Fruit fly (Drosophila melanogaster) whole organism, wandering third instar larva: ENCODE results near the gene Pcif1.

Experiments
- Abd-B ChIP-seq: fragments of >200 bp; optimal IDR thresholded peaks from 2 replicates; lab custom pipeline; 2017; ENCODE audit warnings: missing biosample characterization, missing genetic modification characterization
- Dfd ChIP-seq: fragments of >200 bp; optimal IDR thresholded peaks from 2 replicates; lab custom pipeline; 2017; ENCODE audit warnings: missing biosample characterization, missing genetic modification characterization
- Dif ChIP-seq: fragments of 200-275, 200-300 bp; sonication (Bioruptor generic); optimal IDR thresholded peaks from 2 replicates; lab custom pipeline; 2018; ENCODE audit warnings: missing biosample characterization, missing genetic modification characterization; ENCODE audit not compliant: partially characterized antibody
- HLH106 ChIP-seq: fragments of 200-800 bp; optimal IDR thresholded peaks from 3 replicates; lab custom pipeline; 2019; ENCODE audit warnings: missing biosample characterization, mild to moderate bottlenecking, missing genetic modification characterization, moderate library complexity
- Hnf4 ChIP-seq: fragments of 200-800 bp; sonication (Bioruptor generic); optimal IDR thresholded peaks from 2 replicates; lab custom pipeline; 2016; ENCODE audit warnings: missing biosample characterization, mild to moderate bottlenecking, missing genetic modification characterization
- Hr78 ChIP-seq: fragments of >200 bp; optimal IDR thresholded peaks from 2 replicates; lab custom pipeline; 2017; ENCODE audit warnings: missing biosample characterization, missing genetic modification characterization
- Hr83 ChIP-seq: fragments of 200-300 bp; sonication (Bioruptor generic); optimal IDR thresholded peaks from 2 replicates; lab custom pipeline; 2016; ENCODE audit warnings: missing biosample characterization, mild to moderate bottlenecking, missing genetic modification characterization, moderate library complexity; ENCODE audit not compliant: poor library complexity, severe bottlenecking
- Jra ChIP-seq: sonication (Bioruptor generic); optimal IDR thresholded peaks from 2 replicates; lab custom pipeline; 2016; ENCODE audit warnings: missing biosample characterization, missing genetic modification characterization
- Rel ChIP-seq, 2 experiments: fragments of 200-800 bp; sonication (Bioruptor generic) in 1 of 2; optimal IDR thresholded peaks; 2 replicates in 1 of 2; 3 replicates in 1 of 2; lab custom pipeline; 2016 to 2019; ENCODE audit warnings: mild to moderate bottlenecking in 2 of 2, missing biosample characterization in 2 of 2, missing genetic modification characterization in 2 of 2, moderate library complexity in 1 of 2
- br ChIP-seq: fragments of 200-800 bp; sonication (Bioruptor generic); optimal IDR thresholded peaks from 2 replicates; lab custom pipeline; 2016; ENCODE audit warnings: missing biosample characterization, missing genetic modification characterization
- brk ChIP-seq: fragments of 200-800 bp; sonication (Bioruptor generic); optimal IDR thresholded peaks from 2 replicates; lab custom pipeline; 2016; ENCODE audit warnings: missing biosample characterization, mild to moderate bottlenecking, missing genetic modification characterization
- dl ChIP-seq, 2 experiments: fragments of 175-275, 200-275 bp in 1 of 2; fragments of 200-275 bp in 1 of 2; sonication (Bioruptor generic); optimal IDR thresholded peaks; lab custom pipeline; 2018; ENCODE audit warnings: mild to moderate bottlenecking in 2 of 2, missing biosample characterization in 2 of 2, missing genetic modification characterization in 2 of 2, moderate library complexity in 2 of 2; ENCODE audit not compliant: partially characterized antibody in 2 of 2, insufficient read depth in 1 of 2
- dmrt93B ChIP-seq: fragments of 200-800 bp; sonication (Bioruptor generic); optimal IDR thresholded peaks from 2 replicates; lab custom pipeline; 2018; ENCODE audit warnings: missing biosample characterization, mild to moderate bottlenecking, missing genetic modification characterization
- dsf ChIP-seq: sonication (Bioruptor generic); optimal IDR thresholded peaks from 2 replicates; lab custom pipeline; 2016; ENCODE audit warnings: missing biosample characterization, missing genetic modification characterization, borderline replicate concordance
- ey ChIP-seq: fragments of 200-800 bp; sonication (Bioruptor generic); optimal IDR thresholded peaks from 2 replicates; lab custom pipeline; 2016; ENCODE audit warnings: missing biosample characterization, missing genetic modification characterization
- foxo ChIP-seq, 2 experiments: fragments of 200-800 bp; sonication (Bioruptor generic); optimal IDR thresholded peaks; 2 replicates in 1 of 2; 3 replicates in 1 of 2; lab custom pipeline; 2016 to 2017; ENCODE audit warnings: missing biosample characterization in 2 of 2, missing genetic modification characterization in 2 of 2
- h ChIP-seq: fragments of 200-800 bp; sonication (Bioruptor generic); optimal IDR thresholded peaks from 3 replicates; lab custom pipeline; 2016; ENCODE audit warnings: missing biosample characterization, mild to moderate bottlenecking, missing genetic modification characterization
- jim ChIP-seq: fragments of 175-275, 200-325 bp; sonication (Bioruptor generic); optimal IDR thresholded peaks from 2 replicates; lab custom pipeline; 2016; ENCODE audit warnings: missing biosample characterization, mild to moderate bottlenecking, missing genetic modification characterization
- lola ChIP-seq: fragments of >200 bp; optimal IDR thresholded peaks from 2 replicates; lab custom pipeline; 2017; ENCODE audit warnings: missing biosample characterization, missing genetic modification characterization
- pan ChIP-seq: fragments of >200 bp; optimal IDR thresholded peaks from 2 replicates; lab custom pipeline; 2017
- rgr ChIP-seq: fragments of 200-800 bp; sonication (Bioruptor generic); optimal IDR thresholded peaks from 3 replicates; lab custom pipeline; 2016; ENCODE audit warnings: missing biosample characterization, mild to moderate bottlenecking, missing genetic modification characterization
- sage ChIP-seq: fragments of 200-800 bp; sonication (Bioruptor generic); optimal IDR thresholded peaks from 2 replicates; lab custom pipeline; 2016; ENCODE audit warnings: missing biosample characterization, mild to moderate bottlenecking, missing genetic modification characterization
- sv ChIP-seq: fragments of 200-800 bp; sonication (Bioruptor generic); optimal IDR thresholded peaks from 3 replicates; lab custom pipeline; 2016; ENCODE audit warnings: missing biosample characterization, missing genetic modification characterization
- tai ChIP-seq: sonication (Bioruptor generic); optimal IDR thresholded peaks from 2 replicates; lab custom pipeline; 2016; ENCODE audit warnings: missing biosample characterization, missing genetic modification characterization
- usp ChIP-seq: fragments of >200 bp; optimal IDR thresholded peaks from 2 replicates; lab custom pipeline; 2017; ENCODE audit warnings: missing biosample characterization, missing genetic modification characterization
- woc ChIP-seq: sonication (Bioruptor generic); optimal IDR thresholded peaks from 2 replicates; lab custom pipeline; 2016; ENCODE audit warnings: missing biosample characterization, mild to moderate bottlenecking, missing genetic modification characterization

The Pcif1 gene

dm6 chr3L:20736266-20736665 is 49.7 kb downstream of the Pcif1 start:
- TF ChIP-seq foxo (GFP tag; optimal IDR thresholded peaks at IDR 0.05; lab: Kevin White, UChicago) (no peak), rgr (peak; percentile 11), Dfd (no peak), Jra (GFP tag; lab: Kevin White, UChicago) (no peak)

DNA sequence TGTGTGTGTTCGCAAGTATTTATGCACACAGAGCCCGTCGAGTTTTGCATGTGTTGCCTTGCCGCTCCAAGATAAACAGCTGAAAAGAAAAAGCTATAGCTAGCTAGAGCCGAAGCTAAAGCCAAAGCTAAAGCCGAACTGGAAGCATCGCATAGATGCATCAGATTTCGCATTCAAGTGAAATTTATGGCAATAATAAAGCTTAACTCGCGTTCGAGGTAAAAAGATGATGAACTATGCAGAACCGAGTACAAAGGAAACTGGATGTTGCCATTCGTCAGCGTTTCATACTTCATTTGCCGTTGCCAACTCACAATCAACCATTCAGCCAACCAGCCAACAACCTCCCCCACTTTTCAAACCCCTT is 51.8 kb downstream of the Pcif1 start:
- TF ChIP-seq dsf (GFP tag; lab: Kevin White, UChicago) (no peak), Hr78 (GFP tag; lab: Kevin White, UChicago) (no peak), Dif (GFP tag; lab: Kevin White, UChicago) (no peak), h (GFP tag; lab: Kevin White, UChicago) (no peak), brk (GFP tag; lab: Kevin White, UChicago) (no peak), rgr (no peak), sv (GFP tag; lab: Kevin White, UChicago) (no peak), pan (lab: Kevin White, UChicago) (no peak), tai (GFP tag; lab: Kevin White, UChicago) (no peak)

dm6 chr3L:20733530-20734257 is 52.3 kb downstream of the Pcif1 start:
- no peak for TF ChIP-seq rgr
- TF ChIP-seq sage (GFP tag; lab: Kevin White, UChicago) = no peak
- no peak for TF ChIP-seq Hnf4
- no peak for TF ChIP-seq pan (lab: Kevin White, UChicago)
- TF ChIP-seq Dif (GFP tag; lab: Kevin White, UChicago) = peak; percentile 54
- TF ChIP-seq br (GFP tag; lab: Kevin White, UChicago) = no peak
- peak; percentile 16 for TF ChIP-seq Hr83 (GFP tag; lab: Kevin White, UChicago)
- no peak for TF ChIP-seq lola (GFP tag; lab: Kevin White, UChicago)
- TF ChIP-seq dmrt93B (GFP tag; lab: Kevin White, UChicago) = no peak
- no peak for TF ChIP-seq Abd-B (GFP tag; lab: Kevin White, UChicago)
- no peak for TF ChIP-seq woc (GFP tag; lab: Kevin White, UChicago)
- no peak for TF ChIP-seq usp (GFP tag; lab: Kevin White, UChicago)
- no peak for TF ChIP-seq Dfd
- TF ChIP-seq ey (GFP tag; lab: Kevin White, UChicago) = peak; percentile 2
- peak in 1 of 2 experiments; percentile 74 for TF ChIP-seq dl (GFP tag; optimal IDR thresholded peaks at IDR 0.05; lab: Kevin White, UChicago; ENCODE audit: insufficient read depth in 1 of 2, partially characterized antibody in 2 of 2)
- no peak for TF ChIP-seq Jra (GFP tag; lab: Kevin White, UChicago)
- no peak for TF ChIP-seq brk (GFP tag; lab: Kevin White, UChicago)
- no peak for TF ChIP-seq Rel (GFP tag; optimal IDR thresholded peaks at IDR 0.05; lab: Kevin White, UChicago)
- TF ChIP-seq Rel (tag; optimal IDR thresholded peaks at IDR 0.05; lab: Kevin White, UChicago) = peak; percentile 26
- no peak for TF ChIP-seq jim (GFP tag; lab: Kevin White, UChicago)
- TF ChIP-seq HLH106 (tag; lab: Kevin White, UChicago) = peak; percentile 1
- no peak for TF ChIP-seq foxo (GFP tag; optimal IDR thresholded peaks at IDR 0.05; lab: Kevin White, UChicago)
- TF ChIP-seq, all 38 proteins: peak for 6

DNA sequence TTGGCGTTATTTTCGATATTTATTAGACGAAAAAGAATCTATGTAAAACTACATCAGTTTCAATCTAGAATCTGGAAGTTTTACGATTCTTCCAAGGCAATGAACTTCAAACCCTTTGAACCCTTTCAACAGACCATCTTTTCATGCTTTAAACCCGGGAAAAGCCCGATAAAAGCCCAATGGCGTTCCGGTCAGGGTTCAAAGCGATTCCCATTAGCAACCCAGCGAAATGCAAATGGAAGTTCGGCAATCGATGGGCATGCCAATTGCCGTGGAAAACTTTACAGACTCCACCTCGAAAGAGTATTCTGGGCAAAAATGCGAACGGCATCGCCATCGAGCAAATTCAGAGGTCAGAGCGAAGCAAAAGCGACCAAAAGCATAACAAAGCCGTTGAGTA is 53.5 kb downstream of the Pcif1 start:
- TF ChIP-seq woc (GFP tag; lab: Kevin White, UChicago) = peak; percentile 24
- TF ChIP-seq foxo (GFP tag; optimal IDR thresholded peaks at IDR 0.05; lab: Kevin White, UChicago) = no peak
